Fruit fly (Drosophila melanogaster) whole organism, pupa: ENCODE data around the gene CG4069.

ENCODE experiments used
- CG10348 ChIP-seq: fragments of 200-800 bp; sonication (Bioruptor generic); IDR thresholded peaks from 2 replicates; pipeline ENCODE4 v1.3.6; 2022; ENCODE audit warnings: missing biosample characterization, missing genetic modification characterization
- CG12605 ChIP-seq: fragments of 200-800 bp; sonication (Bioruptor generic); IDR thresholded peaks from 2 replicates; pipeline ENCODE4 v1.3.6; 2022; ENCODE audit warnings: missing biosample characterization, missing genetic modification characterization
- CG13204 ChIP-seq: fragments of 200-800 bp; sonication (Bioruptor generic); optimal IDR thresholded peaks from 2 replicates; lab custom pipeline; 2018; ENCODE audit warnings: missing biosample characterization, mild to moderate bottlenecking, missing genetic modification characterization, moderate library complexity
- CG14655 ChIP-seq: fragments of 200-800 bp; sonication (Bioruptor generic); optimal IDR thresholded peaks from 3 replicates; lab custom pipeline; 2017; ENCODE audit warnings: mild to moderate bottlenecking, missing biosample characterization, missing genetic modification reagents, missing genetic modification characterization
- CG15710 ChIP-seq: fragments of 200-800 bp; sonication (Bioruptor generic); optimal IDR thresholded peaks from 2 replicates; lab custom pipeline; 2018; ENCODE audit warnings: missing biosample characterization, mild to moderate bottlenecking, missing genetic modification characterization, moderate library complexity
- CG17806 ChIP-seq: fragments of 200-800 bp; sonication (Bioruptor generic); optimal IDR thresholded peaks from 2 replicates; lab custom pipeline; 2018; ENCODE audit warnings: missing biosample characterization, mild to moderate bottlenecking, missing genetic modification characterization, moderate library complexity
- CG32121 ChIP-seq: fragments of 200-800 bp; sonication (Bioruptor generic); IDR thresholded peaks from 2 replicates; pipeline ENCODE4 v1.3.6; 2022; ENCODE audit warnings: missing biosample characterization, missing genetic modification characterization
- CG34367 ChIP-seq: fragments of 200-800 bp; sonication (Bioruptor generic); optimal IDR thresholded peaks from 2 replicates; lab custom pipeline; 2018; ENCODE audit warnings: missing biosample characterization, mild to moderate bottlenecking, missing genetic modification characterization
- CG4496 ChIP-seq: fragments of 200-800 bp; sonication (Bioruptor generic); IDR thresholded peaks from 3 replicates; pipeline ENCODE4 v1.3.6; 2022; ENCODE audit warnings: missing biosample characterization, missing genetic modification characterization
- CG8159 ChIP-seq: fragments of 200-800 bp; sonication (Bioruptor generic); optimal IDR thresholded peaks from 3 replicates; lab custom pipeline; 2018; ENCODE audit warnings: missing biosample characterization, mild to moderate bottlenecking, missing genetic modification characterization, moderate library complexity
- CG8301 ChIP-seq: fragments of 200-800 bp; sonication (Bioruptor generic); optimal IDR thresholded peaks from 2 replicates; lab custom pipeline; 2018; ENCODE audit warnings: missing biosample characterization, mild to moderate bottlenecking, missing genetic modification characterization
- CG9948 ChIP-seq: fragments of 200-800 bp; sonication (Bioruptor generic); optimal IDR thresholded peaks from 2 replicates; lab custom pipeline; 2018; ENCODE audit warnings: missing biosample characterization, mild to moderate bottlenecking, missing genetic modification characterization, moderate library complexity
- D1 ChIP-seq: fragments of 200-800 bp; sonication (Bioruptor generic); optimal IDR thresholded peaks from 2 replicates; lab custom pipeline; 2018; ENCODE audit warnings: missing biosample characterization, mild to moderate bottlenecking, missing genetic modification characterization, moderate library complexity
- EcR ChIP-seq: fragments of 200-800 bp; sonication (Bioruptor generic); optimal IDR thresholded peaks from 3 replicates; lab custom pipeline; 2019; ENCODE audit warnings: missing biosample characterization, missing genetic modification characterization, mild to moderate bottlenecking, moderate library complexity, missing genetic modification reagents
- Ets98B ChIP-seq: fragments of 200-800 bp; sonication (Bioruptor generic); IDR thresholded peaks from 2 replicates; pipeline ENCODE4 v1.3.6; 2022; ENCODE audit warnings: missing biosample characterization, missing genetic modification characterization
- Pif1A ChIP-seq: fragments of 200-800 bp; sonication (Bioruptor generic); optimal IDR thresholded peaks from 3 replicates; lab custom pipeline; 2016; ENCODE audit warnings: missing biosample characterization, missing genetic modification characterization
- Pif1B ChIP-seq: fragments of 200-800 bp; sonication (Bioruptor generic); optimal IDR thresholded peaks from 3 replicates; lab custom pipeline; 2016; ENCODE audit warnings: missing biosample characterization, missing genetic modification characterization
- Snoo ChIP-seq: fragments of 200-800 bp; sonication (Bioruptor generic); optimal IDR thresholded peaks from 3 replicates; lab custom pipeline; 2017; ENCODE audit warnings: missing biosample characterization, mild to moderate bottlenecking, missing genetic modification characterization, inconsistent platforms
- fd96Ca ChIP-seq: fragments of 200-800 bp; sonication (Bioruptor generic); IDR thresholded peaks from 3 replicates; pipeline ENCODE4 v1.3.6; 2022; ENCODE audit warnings: missing biosample characterization, missing genetic modification characterization
- gl ChIP-seq: fragments of 200-800 bp; sonication (Bioruptor generic); optimal IDR thresholded peaks from 2 replicates; lab custom pipeline; 2018; ENCODE audit warnings: missing biosample characterization, mild to moderate bottlenecking, missing genetic modification characterization
- rn ChIP-seq: fragments of 200-800 bp; sonication (Bioruptor generic); IDR thresholded peaks from 2 replicates; pipeline ENCODE4 v1.3.6; 2022; ENCODE audit warnings: missing biosample characterization, missing genetic modification characterization

CG4069 gene

dm6 chr3L:12517443-12518209 lies 19.5 kb downstream of the CG4069 start:
- TF ChIP-seq CG17806 (tag; lab: Kevin White, UChicago), result no peak
- peak; percentile 91 for TF ChIP-seq EcR (GFP tag; lab: Kevin White, UChicago)
- TF ChIP-seq, all 21 proteins: peak for 1

DNA sequence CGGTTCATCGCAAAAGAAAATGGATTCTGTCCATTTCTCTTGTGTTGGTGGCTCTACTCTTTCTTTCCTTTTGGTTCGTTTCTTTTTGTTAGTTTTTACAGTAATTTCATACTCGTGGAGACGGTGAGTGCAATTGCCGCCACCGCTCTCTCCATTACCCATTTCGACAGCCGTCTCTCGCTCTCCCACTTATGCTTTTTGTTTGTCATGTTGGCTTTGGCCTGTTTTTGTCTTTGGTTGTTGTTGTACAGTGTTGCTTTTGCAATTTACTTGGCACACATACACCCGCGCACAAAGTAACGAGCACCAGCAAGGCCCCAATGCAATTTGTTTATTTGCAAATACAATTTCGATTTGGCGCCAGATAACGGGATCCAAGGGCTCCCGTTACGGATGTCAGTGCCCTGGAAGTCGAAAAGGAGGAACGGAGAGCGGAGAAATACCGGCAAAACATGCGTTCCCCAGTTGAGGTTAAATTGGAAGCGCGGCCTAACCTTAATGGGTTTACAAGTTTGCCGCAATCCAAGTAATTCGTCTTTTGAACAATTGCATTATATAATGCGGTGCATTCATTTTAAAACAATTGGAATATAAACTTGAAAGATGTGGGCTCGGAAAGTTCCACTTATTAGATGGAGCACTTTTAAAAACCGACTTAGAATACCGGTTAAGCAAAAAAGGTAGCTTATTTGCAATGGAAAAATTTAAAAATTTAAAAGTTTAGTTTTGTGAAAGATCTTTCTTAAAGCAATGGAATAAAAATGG lies 21.2 kb downstream of the CG4069 start:
- TF ChIP-seq rn (GFP tag; lab: Robert Waterston, UW) (0 out of 2 replicates have a peak, but pooled peaks have one; percentile 26), CG4496 (GFP tag; lab: Robert Waterston, UW) (peak; percentile 89), gl (tag; lab: Kevin White, UChicago) (peak; percentile 95), CG8159 (peak; percentile 56), CG8301 (tag; lab: Kevin White, UChicago) (peak; percentile 82), CG34367 (tag; lab: Kevin White, UChicago) (peak; percentile 68), fd96Ca (GFP tag; lab: Robert Waterston, UW) (peak; percentile 68; the same call in 2 of the 3 replicates), Pif1A (GFP tag; lab: Kevin White, UChicago) (peak; percentile 80), CG13204 (GFP tag; lab: Kevin White, UChicago) (peak; percentile 80), D1 (tag; lab: Kevin White, UChicago) (peak; percentile 52), CG17806 (tag; lab: Kevin White, UChicago) (peak; percentile 49), Snoo (tag; lab: Kevin White, UChicago) (peak; percentile 7), CG10348 (GFP tag; lab: Robert Waterston, UW) (no peak), EcR (GFP tag; lab: Kevin White, UChicago) (peak; percentile 93), CG15710 (tag; lab: Kevin White, UChicago) (peak; percentile 64), CG12605 (GFP tag; lab: Robert Waterston, UW) (peak; percentile 95), CG32121 (peak; percentile 70), CG14655 (GFP tag; lab: Kevin White, UChicago) (peak; percentile 85), Pif1B (peak; percentile 61), CG9948 (tag; lab: Kevin White, UChicago) (peak; percentile 35), Ets98B (GFP tag; lab: Robert Waterston, UW) (peak; percentile 84)

- TF ChIP-seq CG9948 (tag; lab: Kevin White, UChicago) (peak; percentile 39), rn (GFP tag; lab: Robert Waterston, UW) (peak; percentile 43; the same call in 1 of the 2 replicates), CG8159 (peak; percentile 70), CG32121 (peak; percentile 41; the same call in 1 of the 2 replicates), CG13204 (GFP tag; lab: Kevin White, UChicago) (no peak), Pif1A (GFP tag; lab: Kevin White, UChicago) (no peak), D1 (tag; lab: Kevin White, UChicago) (no peak), CG34367 (tag; lab: Kevin White, UChicago) (peak; percentile 36), Pif1B (no peak), CG10348 (GFP tag; lab: Robert Waterston, UW) (no peak), CG12605 (GFP tag; lab: Robert Waterston, UW) (no peak), EcR (GFP tag; lab: Kevin White, UChicago) (no peak), CG17806 (tag; lab: Kevin White, UChicago) (peak; percentile 54), CG15710 (tag; lab: Kevin White, UChicago) (peak; percentile 68), Snoo (tag; lab: Kevin White, UChicago) (peak; percentile 74), Ets98B (GFP tag; lab: Robert Waterston, UW) (peak; percentile 71), CG8301 (tag; lab: Kevin White, UChicago) (no peak), fd96Ca (GFP tag; lab: Robert Waterston, UW) (peak; percentile 72), CG14655 (GFP tag; lab: Kevin White, UChicago) (no peak), gl (tag; lab: Kevin White, UChicago) (no peak), CG4496 (GFP tag; lab: Robert Waterston, UW) (peak; percentile 76)
These were observed 22.3 kb downstream of the CG4069 start, which contains the start of the genes sti and tral for dm6 chr3L:12514762-12515215. Gene sti (minus strand): TSS chr3L:12514815. Gene tral (plus strand): TSS chr3L:12515059.

DNA sequence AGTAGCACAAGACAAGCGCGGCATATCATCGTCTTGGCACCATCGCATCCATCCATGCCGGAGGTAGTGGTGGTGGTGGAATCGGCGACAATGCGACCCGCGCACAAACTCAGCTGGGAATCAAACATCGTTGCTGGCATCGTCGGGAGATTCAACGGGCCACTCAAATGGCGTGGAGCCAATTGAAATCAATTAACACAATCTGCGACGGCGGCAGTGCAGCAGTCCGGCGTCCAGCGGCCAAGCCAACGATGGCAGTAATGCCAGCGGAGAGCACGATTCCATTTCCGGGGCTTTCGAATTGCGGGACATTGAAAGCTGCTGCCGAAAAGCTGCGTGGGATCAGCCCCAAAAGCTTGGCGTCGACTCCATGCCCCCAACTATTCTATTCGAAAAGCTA lies 29.5 kb downstream of the CG4069 start, which contains the start of gene CG10654:
TSS of gene CG10654 (minus strand) at position 270 of the 400 bp plus-strand sequence.
- TF ChIP-seq CG9948 (tag; lab: Kevin White, UChicago) (no peak), rn (GFP tag; lab: Robert Waterston, UW) (no peak), CG4496 (GFP tag; lab: Robert Waterston, UW) (no peak), CG34367 (tag; lab: Kevin White, UChicago) (no peak), CG15710 (tag; lab: Kevin White, UChicago) (no peak), Snoo (tag; lab: Kevin White, UChicago) (no peak), fd96Ca (GFP tag; lab: Robert Waterston, UW) (no peak), Ets98B (GFP tag; lab: Robert Waterston, UW) (no peak), EcR (GFP tag; lab: Kevin White, UChicago) (no peak), CG10348 (GFP tag; lab: Robert Waterston, UW) (no peak), Pif1A (GFP tag; lab: Kevin White, UChicago) (no peak), CG12605 (GFP tag; lab: Robert Waterston, UW) (no peak)
